Worm (Caenorhabditis elegans): ENCODE results near the gene ptr-3.
A peak's percentile ranks its signal among the peaks of the same experiment; 100 is the strongest.

ptr-3 gene

DNA sequence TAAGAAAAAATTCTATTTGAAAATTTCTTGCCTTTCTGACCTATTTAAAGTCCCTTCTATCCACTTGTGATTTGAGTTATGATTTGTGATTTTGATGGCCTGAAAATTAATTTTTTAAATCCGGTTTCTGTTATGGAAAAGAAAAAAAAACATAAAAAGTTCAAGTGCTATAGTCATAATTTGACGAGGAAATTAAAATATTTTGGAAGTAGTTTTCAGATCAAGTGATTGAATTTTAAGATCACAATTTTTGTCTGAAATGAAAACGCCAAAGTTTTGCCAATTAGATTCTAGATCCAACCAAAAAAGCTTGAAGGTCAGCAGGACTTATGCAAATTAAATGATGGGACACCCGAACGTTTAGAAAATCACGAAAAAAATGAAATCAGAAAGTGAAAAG lies at the start of gene ptr-3:
Gene ptr-3 (minus strand): TSS at position 101 of the 400 bp plus-strand sequence.
- TF ChIP-seq elt-1 (tag; optimal IDR thresholded peaks at IDR 0.05; ENCODE audit: borderline replicate concordance, insufficient read depth) (no peak), lsy-2 (tag; optimal IDR thresholded peaks at IDR 0.05) (no peak), zip-8 (tag; optimal IDR thresholded peaks at IDR 0.05) (no peak), lin-13 (tag; optimal IDR thresholded peaks at IDR 0.05) (no peak), hlh-1 (tag; optimal IDR thresholded peaks at IDR 0.05) (no peak), M03D4.4 (tag; optimal IDR thresholded peaks at IDR 0.05) (no peak), nhr-28 (tag; optimal IDR thresholded peaks at IDR 0.05) (no peak), lin-32 (GFP tag; optimal IDR thresholded peaks at IDR 0.05) (no peak), ceh-83 (GFP tag; optimal IDR thresholded peaks at IDR 0.05) (no peak), ceh-39 (tag; optimal IDR thresholded peaks at IDR 0.05) (no peak), sptf-1 (tag; optimal IDR thresholded peaks at IDR 0.05) (no peak), snpc-4 (tag; optimal IDR thresholded peaks at IDR 0.05) (no peak), unc-39 (tag; optimal IDR thresholded peaks at IDR 0.05) (no peak)

DNA sequence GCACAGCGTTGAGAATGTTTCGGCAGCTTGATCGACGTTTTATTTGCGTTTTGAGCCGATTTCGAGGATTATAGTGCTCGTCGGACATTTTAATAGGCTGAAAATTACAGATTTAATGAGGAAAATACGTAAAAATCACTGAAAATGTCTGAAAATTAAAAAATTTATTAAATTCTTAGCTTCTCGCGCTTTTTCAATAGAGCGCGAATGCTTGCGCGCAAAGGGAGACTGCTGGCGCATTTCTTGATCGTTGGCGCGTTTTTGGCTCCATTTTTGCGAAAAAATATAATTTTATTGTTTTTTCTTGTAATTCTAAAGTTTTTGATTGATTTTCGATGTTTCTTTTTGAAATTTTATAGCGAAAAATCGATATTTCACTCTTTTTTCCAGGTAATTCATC lies 43.5 kb upstream of the ptr-3 start, which contains the start of the genes dnsn-1 and C24H12.4:
Gene dnsn-1 (minus strand): TSS at position 101 of the 400 bp plus-strand sequence.
Gene C24H12.4 (plus strand): TSS at position 391 of the 400 bp plus-strand sequence.
- TF ChIP-seq lin-13 (tag; optimal IDR thresholded peaks at IDR 0.05) (peak; percentile 84), snpc-4 (tag; optimal IDR thresholded peaks at IDR 0.05) (no peak), pha-4 (tag; optimal IDR thresholded peaks at IDR 0.05) (peak; percentile 72), cnd-1 (tag; optimal IDR thresholded peaks at IDR 0.05) (no peak), mab-5 (tag; optimal IDR thresholded peaks at IDR 0.05) (no peak), lin-32 (GFP tag; optimal IDR thresholded peaks at IDR 0.05) (no peak), lsy-2 (tag; optimal IDR thresholded peaks at IDR 0.05) (peak; percentile 81), ces-1 (GFP tag; optimal IDR thresholded peaks at IDR 0.05) (peak; percentile 73), nhr-237 (tag; optimal IDR thresholded peaks at IDR 0.05) (peak; percentile 67), elt-1 (tag; optimal IDR thresholded peaks at IDR 0.05; ENCODE audit: borderline replicate concordance, insufficient read depth) (no peak), bed-3 (GFP tag; optimal IDR thresholded peaks at IDR 0.05) (no peak), drap-1 (GFP tag; optimal IDR thresholded peaks at IDR 0.05) (no peak), blmp-1 (tag; optimal IDR thresholded peaks at IDR 0.05) (no peak), ceh-43 (GFP tag; optimal IDR thresholded peaks at IDR 0.05) (no peak), nhr-76 (tag; optimal IDR thresholded peaks at IDR 0.05) (no peak), mls-2 (tag; optimal IDR thresholded peaks at IDR 0.05) (no peak), tbx-8 (GFP tag; optimal IDR thresholded peaks at IDR 0.05) (no peak), mep-1 (tag; optimal IDR thresholded peaks at IDR 0.05) (peak; percentile 96), nhr-28 (tag; optimal IDR thresholded peaks at IDR 0.05) (no peak), unc-39 (tag; optimal IDR thresholded peaks at IDR 0.05) (no peak), sptf-1 (tag; optimal IDR thresholded peaks at IDR 0.05) (peak; percentile 62), hlh-1 (tag; optimal IDR thresholded peaks at IDR 0.05) (peak; percentile 15), M03D4.4 (tag; optimal IDR thresholded peaks at IDR 0.05) (peak; percentile 47), zip-8 (tag; optimal IDR thresholded peaks at IDR 0.05) (no peak), ceh-39 (tag; optimal IDR thresholded peaks at IDR 0.05) (peak; percentile 44), flh-1 (GFP tag; optimal IDR thresholded peaks at IDR 0.05) (no peak), nhr-12 (tag; optimal IDR thresholded peaks at IDR 0.05) (no peak), unc-62 (GFP tag; optimal IDR thresholded peaks at IDR 0.05) (no peak), unc-120 (tag; optimal IDR thresholded peaks at IDR 0.05; ENCODE audit: poor library complexity, severe bottlenecking) (no peak), elt-3 (tag; optimal IDR thresholded peaks at IDR 0.05) (no peak), nhr-2 (tag; optimal IDR thresholded peaks at IDR 0.05) (no peak), sem-2 (GFP tag; optimal IDR thresholded peaks at IDR 0.05) (no peak), ceh-83 (GFP tag; optimal IDR thresholded peaks at IDR 0.05) (no peak), ham-2 (GFP tag; optimal IDR thresholded peaks at IDR 0.05) (no peak), ztf-11 (tag; optimal IDR thresholded peaks at IDR 0.05) (no peak)

DNA sequence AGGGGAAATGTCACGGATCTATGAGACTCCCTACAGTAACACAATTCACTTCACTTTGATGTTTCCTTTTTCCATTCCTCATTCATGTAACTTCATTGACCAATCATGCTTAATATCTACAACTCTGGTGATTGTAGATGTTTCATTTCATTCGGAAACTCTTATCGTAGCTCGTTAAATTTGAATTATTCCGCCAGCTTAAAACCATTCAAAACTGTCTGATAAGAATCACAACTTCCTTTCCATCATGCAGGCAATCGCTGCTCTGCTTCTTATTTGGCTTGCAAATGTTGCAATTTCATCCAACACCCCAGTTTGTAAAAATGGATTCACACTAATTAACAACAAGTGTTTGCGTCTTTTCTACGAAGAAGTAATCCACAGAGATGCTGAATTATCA lies 35.1 kb upstream of the ptr-3 start, which contains the start of gene clec-10:
Gene clec-10 (plus strand): TSS at position 244 of the 400 bp plus-strand sequence.
- TF ChIP-seq mls-2 (tag; optimal IDR thresholded peaks at IDR 0.05) (no peak), unc-39 (tag; optimal IDR thresholded peaks at IDR 0.05) (no peak), bed-3 (GFP tag; optimal IDR thresholded peaks at IDR 0.05) (no peak), flh-1 (GFP tag; optimal IDR thresholded peaks at IDR 0.05) (no peak), pha-4 (tag; optimal IDR thresholded peaks at IDR 0.05) (no peak), cnd-1 (tag; optimal IDR thresholded peaks at IDR 0.05) (no peak), ham-2 (GFP tag; optimal IDR thresholded peaks at IDR 0.05) (no peak), ceh-43 (GFP tag; optimal IDR thresholded peaks at IDR 0.05) (no peak)

All from whole organism, mixed stage, embryonic.